Fruit fly (Drosophila melanogaster) whole organism, wandering third instar larva: ENCODE measurements around the gene Ets97D.

Source experiments
- Abd-B ChIP-seq: fragments of >200 bp; optimal IDR thresholded peaks from 2 replicates; lab custom pipeline; 2017; ENCODE audit warnings: missing biosample characterization, missing genetic modification characterization
- CG9705 ChIP-seq: fragments of 200-800 bp; sonication (Bioruptor generic); optimal IDR thresholded peaks from 2 replicates; lab custom pipeline; 2018; ENCODE audit warnings: missing biosample characterization, mild to moderate bottlenecking, missing genetic modification characterization
- CrebA ChIP-seq: fragments of 200-800 bp; sonication (Bioruptor generic); optimal IDR thresholded peaks from 2 replicates; lab custom pipeline; 2016; ENCODE audit warnings: missing biosample characterization, mild to moderate bottlenecking, missing genetic modification characterization, borderline replicate concordance
- Dfd ChIP-seq: fragments of >200 bp; optimal IDR thresholded peaks from 2 replicates; lab custom pipeline; 2017; ENCODE audit warnings: missing biosample characterization, missing genetic modification characterization
- GATAd ChIP-seq: sonication (Bioruptor generic); optimal IDR thresholded peaks from 2 replicates; lab custom pipeline; 2016; ENCODE audit warnings: missing biosample characterization, missing genetic modification characterization
- HLH106 ChIP-seq: fragments of 200-800 bp; optimal IDR thresholded peaks from 3 replicates; lab custom pipeline; 2019; ENCODE audit warnings: missing biosample characterization, mild to moderate bottlenecking, missing genetic modification characterization, moderate library complexity
- Hnf4 ChIP-seq: fragments of 200-800 bp; sonication (Bioruptor generic); optimal IDR thresholded peaks from 2 replicates; lab custom pipeline; 2016; ENCODE audit warnings: missing biosample characterization, mild to moderate bottlenecking, missing genetic modification characterization
- Hr78 ChIP-seq: fragments of >200 bp; optimal IDR thresholded peaks from 2 replicates; lab custom pipeline; 2017; ENCODE audit warnings: missing biosample characterization, missing genetic modification characterization
- Hr83 ChIP-seq: fragments of 200-300 bp; sonication (Bioruptor generic); optimal IDR thresholded peaks from 2 replicates; lab custom pipeline; 2016; ENCODE audit warnings: missing biosample characterization, mild to moderate bottlenecking, missing genetic modification characterization, moderate library complexity; ENCODE audit not compliant: poor library complexity, severe bottlenecking
- Jra ChIP-seq: sonication (Bioruptor generic); optimal IDR thresholded peaks from 2 replicates; lab custom pipeline; 2016; ENCODE audit warnings: missing biosample characterization, missing genetic modification characterization
- Mio ChIP-seq: sonication (Bioruptor generic); optimal IDR thresholded peaks from 2 replicates; lab custom pipeline; 2016; ENCODE audit warnings: missing biosample characterization, missing genetic modification characterization
- Myc ChIP-seq: fragments of >200 bp; optimal IDR thresholded peaks from 2 replicates; lab custom pipeline; 2017
- N ChIP-seq: fragments of >200 bp; optimal IDR thresholded peaks from 2 replicates; lab custom pipeline; 2018; ENCODE audit warnings: missing biosample characterization, missing external identifiers, missing genetic modification characterization
- OdsH ChIP-seq: fragments of 200-800 bp; sonication (Bioruptor generic); optimal IDR thresholded peaks from 2 replicates; lab custom pipeline; 2016; ENCODE audit warnings: missing biosample characterization, mild to moderate bottlenecking, missing genetic modification characterization
- Rel ChIP-seq, 2 experiments: fragments of 200-800 bp; sonication (Bioruptor generic) in 1 of 2; optimal IDR thresholded peaks; 2 replicates in 1 of 2; 3 replicates in 1 of 2; lab custom pipeline; 2016 to 2019; ENCODE audit warnings: mild to moderate bottlenecking in 2 of 2, missing biosample characterization in 2 of 2, missing genetic modification characterization in 2 of 2, moderate library complexity in 1 of 2
- Sp1 ChIP-seq: fragments of 200-800 bp; sonication (Bioruptor generic); optimal IDR thresholded peaks from 3 replicates; lab custom pipeline; 2019; ENCODE audit warnings: missing biosample characterization, mild to moderate bottlenecking, missing genetic modification characterization, moderate library complexity
- Vsx2 ChIP-seq: fragments of 200-300, 225-300 bp; sonication (Bioruptor generic); optimal IDR thresholded peaks from 2 replicates; lab custom pipeline; 2018; ENCODE audit warnings: missing biosample characterization, missing genetic modification characterization; ENCODE audit not compliant: partially characterized antibody
- br ChIP-seq: fragments of 200-800 bp; sonication (Bioruptor generic); optimal IDR thresholded peaks from 2 replicates; lab custom pipeline; 2016; ENCODE audit warnings: missing biosample characterization, missing genetic modification characterization
- brk ChIP-seq: fragments of 200-800 bp; sonication (Bioruptor generic); optimal IDR thresholded peaks from 2 replicates; lab custom pipeline; 2016; ENCODE audit warnings: missing biosample characterization, mild to moderate bottlenecking, missing genetic modification characterization
- dmrt93B ChIP-seq: fragments of 200-800 bp; sonication (Bioruptor generic); optimal IDR thresholded peaks from 2 replicates; lab custom pipeline; 2018; ENCODE audit warnings: missing biosample characterization, mild to moderate bottlenecking, missing genetic modification characterization
- dsf ChIP-seq: sonication (Bioruptor generic); optimal IDR thresholded peaks from 2 replicates; lab custom pipeline; 2016; ENCODE audit warnings: missing biosample characterization, missing genetic modification characterization, borderline replicate concordance
- ey ChIP-seq: fragments of 200-800 bp; sonication (Bioruptor generic); optimal IDR thresholded peaks from 2 replicates; lab custom pipeline; 2016; ENCODE audit warnings: missing biosample characterization, missing genetic modification characterization
- foxo ChIP-seq, 2 experiments: fragments of 200-800 bp; sonication (Bioruptor generic); optimal IDR thresholded peaks; 2 replicates in 1 of 2; 3 replicates in 1 of 2; lab custom pipeline; 2016 to 2017; ENCODE audit warnings: missing biosample characterization in 2 of 2, missing genetic modification characterization in 2 of 2
- fru ChIP-seq: fragments of 200-800 bp; sonication (Bioruptor generic); optimal IDR thresholded peaks from 3 replicates; lab custom pipeline; 2016; ENCODE audit warnings: missing biosample characterization, mild to moderate bottlenecking, missing genetic modification characterization
- h ChIP-seq: fragments of 200-800 bp; sonication (Bioruptor generic); optimal IDR thresholded peaks from 3 replicates; lab custom pipeline; 2016; ENCODE audit warnings: missing biosample characterization, mild to moderate bottlenecking, missing genetic modification characterization
- jim ChIP-seq: fragments of 175-275, 200-325 bp; sonication (Bioruptor generic); optimal IDR thresholded peaks from 2 replicates; lab custom pipeline; 2016; ENCODE audit warnings: missing biosample characterization, mild to moderate bottlenecking, missing genetic modification characterization
- lola ChIP-seq: fragments of >200 bp; optimal IDR thresholded peaks from 2 replicates; lab custom pipeline; 2017; ENCODE audit warnings: missing biosample characterization, missing genetic modification characterization
- pan ChIP-seq: fragments of >200 bp; optimal IDR thresholded peaks from 2 replicates; lab custom pipeline; 2017
- psq ChIP-seq: fragments of 200-800 bp; sonication (Bioruptor generic); optimal IDR thresholded peaks from 3 replicates; lab custom pipeline; 2017; ENCODE audit warnings: missing biosample characterization, mild to moderate bottlenecking, missing genetic modification characterization, moderate library complexity
- rgr ChIP-seq: fragments of 200-800 bp; sonication (Bioruptor generic); optimal IDR thresholded peaks from 3 replicates; lab custom pipeline; 2016; ENCODE audit warnings: missing biosample characterization, mild to moderate bottlenecking, missing genetic modification characterization
- sage ChIP-seq: fragments of 200-800 bp; sonication (Bioruptor generic); optimal IDR thresholded peaks from 2 replicates; lab custom pipeline; 2016; ENCODE audit warnings: missing biosample characterization, mild to moderate bottlenecking, missing genetic modification characterization
- sv ChIP-seq: fragments of 200-800 bp; sonication (Bioruptor generic); optimal IDR thresholded peaks from 3 replicates; lab custom pipeline; 2016; ENCODE audit warnings: missing biosample characterization, missing genetic modification characterization
- tai ChIP-seq: sonication (Bioruptor generic); optimal IDR thresholded peaks from 2 replicates; lab custom pipeline; 2016; ENCODE audit warnings: missing biosample characterization, missing genetic modification characterization
- usp ChIP-seq: fragments of >200 bp; optimal IDR thresholded peaks from 2 replicates; lab custom pipeline; 2017; ENCODE audit warnings: missing biosample characterization, missing genetic modification characterization
- woc ChIP-seq: sonication (Bioruptor generic); optimal IDR thresholded peaks from 2 replicates; lab custom pipeline; 2016; ENCODE audit warnings: missing biosample characterization, mild to moderate bottlenecking, missing genetic modification characterization

Ets97D gene

DNA sequence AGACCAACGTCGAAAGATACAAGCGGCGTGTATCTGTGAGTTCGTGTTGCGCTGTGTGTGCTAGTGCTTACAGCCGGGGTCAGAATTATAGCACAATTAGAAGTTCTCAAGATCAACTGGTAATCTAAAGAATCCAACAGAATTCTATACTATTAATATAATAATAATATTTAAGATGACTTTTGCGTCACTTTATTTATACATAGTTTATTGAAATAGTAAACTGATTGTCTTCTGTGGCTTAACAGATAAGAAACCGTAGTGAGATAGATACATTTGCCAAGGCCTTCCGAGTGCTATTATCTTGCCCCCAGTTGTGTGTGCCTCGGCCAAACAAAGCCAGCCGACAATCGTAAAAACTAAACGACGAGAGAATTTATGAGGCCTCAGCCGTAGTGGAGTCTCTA is 26.4 kb downstream of the Ets97D start (continued):
- TF ChIP-seq N (GFP tag; lab: Kevin White, UChicago) (no peak), tai (peak; percentile 2), rgr (GFP tag; lab: Kevin White, UChicago) (peak; percentile 74), pan (lab: Kevin White, UChicago) (no peak), OdsH (GFP tag; lab: Kevin White, UChicago) (peak; percentile 72)

DNA sequence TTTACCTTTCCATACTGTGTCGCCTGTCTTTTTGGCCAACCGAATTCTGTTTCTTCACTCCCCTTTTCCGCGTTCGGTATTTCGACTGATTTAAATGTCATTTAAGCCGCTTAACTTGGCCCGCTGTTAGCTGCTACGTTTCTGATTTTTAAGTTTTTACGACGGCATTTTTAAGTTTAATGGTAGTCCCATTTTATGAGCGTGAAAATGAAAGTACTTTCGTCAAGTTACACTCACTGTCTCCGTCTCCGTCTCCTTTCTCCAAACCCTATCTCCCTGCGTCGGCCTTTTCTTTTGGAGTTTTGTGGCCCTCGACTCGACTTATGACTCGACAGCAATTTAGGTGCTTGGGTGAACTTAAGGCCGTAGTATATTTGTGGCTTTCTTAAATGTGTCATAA is 27.5 kb downstream of the Ets97D start:
- no peak for TF ChIP-seq sv (GFP tag; lab: Kevin White, UChicago)
- TF ChIP-seq fru: no peak
- TF ChIP-seq Hnf4 (GFP tag; lab: Kevin White, UChicago): no peak
- TF ChIP-seq pan (lab: Kevin White, UChicago): no peak

DNA sequence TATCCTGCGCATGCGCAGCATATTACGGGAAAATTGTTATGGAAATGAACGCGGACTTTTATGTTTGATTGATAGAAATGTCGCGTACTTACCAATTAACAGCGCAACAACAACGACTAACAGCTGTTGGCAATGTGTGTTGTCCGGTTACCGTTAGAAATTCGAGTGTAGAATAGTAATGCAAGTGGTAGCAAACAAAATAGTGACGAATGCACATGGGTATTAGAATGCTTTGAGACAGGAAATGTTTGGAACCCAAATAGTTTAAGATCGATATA is 29.7 kb downstream of the Ets97D start:
- TF ChIP-seq Hnf4 (GFP tag; lab: Kevin White, UChicago) (no peak), br (GFP tag; lab: Kevin White, UChicago) (no peak), Dfd (GFP tag; lab: Kevin White, UChicago) (no peak), Mio (GFP tag; lab: Kevin White, UChicago) (no peak), CrebA (GFP tag; lab: Kevin White, UChicago) (no peak), dsf (GFP tag; lab: Kevin White, UChicago) (no peak), psq (GFP tag; lab: Kevin White, UChicago) (no peak), usp (no peak), GATAd (GFP tag; lab: Kevin White, UChicago) (no peak), CG9705 (GFP tag; lab: Kevin White, UChicago) (no peak), fru (no peak), tai (no peak), N (GFP tag; lab: Kevin White, UChicago) (no peak), foxo (GFP tag; optimal IDR thresholded peaks at IDR 0.05; lab: Kevin White, UChicago) (no peak), Sp1 (GFP tag; lab: Kevin White, UChicago) (no peak)

DNA sequence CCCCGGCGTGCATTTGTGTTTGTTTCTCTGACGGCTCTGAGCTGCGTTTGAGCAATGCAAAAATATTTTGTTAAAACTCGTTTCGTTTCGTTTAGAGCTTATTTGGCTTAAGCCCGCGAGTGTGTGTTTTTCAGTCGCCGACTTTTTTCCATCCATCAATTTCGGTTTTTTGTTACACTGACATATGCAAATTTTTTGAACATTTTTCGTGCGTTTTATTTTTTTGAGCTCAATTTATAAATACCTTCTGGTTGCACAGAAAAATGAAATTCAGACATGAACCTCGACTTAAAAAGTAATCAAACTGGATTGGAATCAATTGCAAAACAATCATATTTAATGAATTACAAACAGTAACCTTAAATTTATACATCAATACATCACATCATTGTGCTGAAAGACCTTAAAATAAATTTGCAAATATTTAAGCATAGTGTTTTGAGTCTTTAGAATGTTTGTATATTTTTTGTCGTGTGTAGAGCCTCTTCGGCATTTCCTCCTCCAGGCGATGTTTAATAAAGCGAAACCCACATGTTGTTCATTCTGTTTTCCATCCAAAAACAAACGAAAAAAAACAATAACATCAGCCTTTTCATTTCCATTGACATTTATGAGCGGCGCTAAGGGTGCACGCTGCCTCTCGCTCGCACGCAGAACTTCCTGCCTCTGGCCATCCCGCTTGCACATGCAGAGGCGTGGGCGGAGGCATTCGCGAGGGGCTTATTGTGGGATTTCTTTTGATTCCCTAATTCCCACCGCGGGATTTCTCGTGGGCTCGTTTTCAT is 30.3 kb downstream of the Ets97D start:
- no peak for TF ChIP-seq sage (GFP tag; lab: Kevin White, UChicago)
- TF ChIP-seq brk (GFP tag; lab: Kevin White, UChicago): peak; percentile 48
- peak; percentile 27 for TF ChIP-seq h (GFP tag; lab: Kevin White, UChicago)
- peak; percentile 0 for TF ChIP-seq psq (GFP tag; lab: Kevin White, UChicago)
- TF ChIP-seq usp: no peak
- TF ChIP-seq rgr (GFP tag; lab: Kevin White, UChicago): no peak
- TF ChIP-seq fru: peak; percentile 29
- peak; percentile 22 for TF ChIP-seq woc (GFP tag; lab: Kevin White, UChicago)
- no peak for TF ChIP-seq Vsx2 (GFP tag; lab: Kevin White, UChicago)
- peak in 1 of 2 experiments; percentile 40 for TF ChIP-seq foxo (GFP tag; optimal IDR thresholded peaks at IDR 0.05; lab: Kevin White, UChicago)
- TF ChIP-seq GATAd (GFP tag; lab: Kevin White, UChicago): no peak
- TF ChIP-seq Abd-B (GFP tag; lab: Kevin White, UChicago): no peak
- TF ChIP-seq ey (GFP tag; lab: Kevin White, UChicago): peak; percentile 11
- no peak for TF ChIP-seq Mio (GFP tag; lab: Kevin White, UChicago)
- no peak for TF ChIP-seq Sp1 (GFP tag; lab: Kevin White, UChicago)
- TF ChIP-seq HLH106: peak; percentile 29
- no peak for TF ChIP-seq dmrt93B (GFP tag; lab: Kevin White, UChicago)
- TF ChIP-seq, all 38 proteins: peak for 8

DNA sequence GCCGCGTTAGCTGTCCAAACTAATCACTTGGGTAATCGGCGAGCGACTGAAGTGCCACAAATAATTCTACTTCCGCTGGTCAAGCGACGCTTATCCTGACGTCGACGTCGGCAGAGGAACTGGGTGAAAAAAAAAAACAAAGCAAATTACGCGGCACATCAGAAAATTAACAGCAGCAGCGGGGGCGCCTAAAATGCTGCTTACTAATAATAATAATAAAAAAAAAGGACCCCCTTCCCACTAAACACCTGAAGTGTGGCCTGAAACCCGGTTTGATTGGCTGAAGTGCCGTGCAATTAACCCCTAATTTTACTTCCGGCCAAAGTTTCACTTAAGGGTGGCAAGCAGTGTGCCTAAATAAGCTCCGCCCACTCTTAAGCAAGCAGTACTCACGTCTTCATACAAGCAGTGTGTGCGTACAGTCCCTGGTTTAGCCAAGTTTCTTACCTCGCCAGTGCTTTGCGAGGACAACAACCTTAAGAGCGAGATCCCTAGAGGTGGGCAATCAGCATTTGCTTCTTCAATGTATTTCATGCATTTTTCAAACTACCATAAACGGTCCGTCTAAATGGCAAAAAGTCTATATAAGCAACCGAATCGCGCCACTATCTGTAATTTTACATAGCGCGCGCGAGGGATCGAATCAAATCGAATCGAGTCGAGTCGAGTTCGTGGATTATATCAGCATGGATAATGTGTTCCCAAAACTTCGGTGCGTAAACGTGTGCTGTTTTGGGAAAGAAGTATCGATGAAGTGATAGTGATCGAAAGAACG is 31.4 kb downstream of the Ets97D start, which contains the start of the genes ro and T48:
ro (minus strand) TSS at position 51 of the 775 bp plus-strand sequence.
T48 (plus strand) TSS at position 614 of the 775 bp plus-strand sequence.
- TF ChIP-seq OdsH (GFP tag; lab: Kevin White, UChicago) (peak; percentile 30), GATAd (GFP tag; lab: Kevin White, UChicago) (peak; percentile 1), jim (no peak), Hr83 (no peak), tai (no peak), Jra (no peak), Abd-B (GFP tag; lab: Kevin White, UChicago) (no peak), CrebA (GFP tag; lab: Kevin White, UChicago) (no peak), Myc (peak; percentile 63), rgr (GFP tag; lab: Kevin White, UChicago) (peak; percentile 32), br (GFP tag; lab: Kevin White, UChicago) (no peak), pan (lab: Kevin White, UChicago) (no peak), fru (peak; percentile 39), ey (GFP tag; lab: Kevin White, UChicago) (no peak), dsf (GFP tag; lab: Kevin White, UChicago) (no peak), woc (GFP tag; lab: Kevin White, UChicago) (no peak), brk (GFP tag; lab: Kevin White, UChicago) (no peak), lola (no peak), Rel (GFP tag; optimal IDR thresholded peaks at IDR 0.05; lab: Kevin White, UChicago) (no peak), Rel (tag; optimal IDR thresholded peaks at IDR 0.05; lab: Kevin White, UChicago) (peak; percentile 13), usp (no peak), CG9705 (GFP tag; lab: Kevin White, UChicago) (no peak), h (GFP tag; lab: Kevin White, UChicago) (peak; percentile 27), sage (GFP tag; lab: Kevin White, UChicago) (no peak), psq (GFP tag; lab: Kevin White, UChicago) (peak; percentile 15), Dfd (GFP tag; lab: Kevin White, UChicago) (no peak), Hr78 (GFP tag; lab: Kevin White, UChicago) (no peak), foxo (GFP tag; optimal IDR thresholded peaks at IDR 0.05; lab: Kevin White, UChicago) (peak in 1 of 2 experiments; percentile 22)
